Fruit fly (Drosophila melanogaster) whole organism, embryonic: ENCODE measurements around the gene CG44837.

ENCODE experiments used
- Abd-B ChIP-seq: fragments of 200-800 bp; sonication (Bioruptor generic); optimal IDR thresholded peaks from 2 replicates; lab custom pipeline; 2018; ENCODE audit warnings: missing biosample characterization, mild to moderate bottlenecking, missing genetic modification characterization, moderate library complexity
- Bgb ChIP-seq: fragments of 200-800 bp; sonication (Bioruptor generic); IDR thresholded peaks from 2 replicates; pipeline ENCODE4 v1.3.6; 2022; ENCODE audit warnings: missing biosample characterization, missing genetic modification characterization; ENCODE audit not compliant: partially characterized antibody
- CG10321 ChIP-seq: fragments of 200-800 bp; sonication (Bioruptor generic); IDR thresholded peaks from 2 replicates; pipeline ENCODE4 v1.3.6; 2022; ENCODE audit warnings: missing biosample characterization, missing genetic modification characterization
- CG10543 ChIP-seq: fragments of 200-800 bp; sonication (Bioruptor generic); optimal IDR thresholded peaks from 3 replicates; lab custom pipeline; 2017; ENCODE audit warnings: missing biosample characterization, mild to moderate bottlenecking, missing genetic modification characterization, moderate library complexity
- CG11247 ChIP-seq: fragments of 200-800 bp; sonication (Bioruptor generic); IDR thresholded peaks from 2 replicates; pipeline ENCODE4 v1.3.6; 2022; ENCODE audit warnings: missing biosample characterization, missing genetic modification characterization
- CG12236 ChIP-seq: fragments of 200-800 bp; sonication (Bioruptor generic); optimal IDR thresholded peaks from 2 replicates; lab custom pipeline; 2016; ENCODE audit warnings: missing biosample characterization, missing genetic modification characterization
- CG12391 ChIP-seq: fragments of 200-800 bp; sonication (Bioruptor generic); optimal IDR thresholded peaks from 3 replicates; lab custom pipeline; 2018; ENCODE audit warnings: missing biosample characterization, mild to moderate bottlenecking, missing genetic modification characterization, moderate library complexity
- CG12744 ChIP-seq: fragments of 200-800 bp; sonication (Bioruptor generic); optimal IDR thresholded peaks from 2 replicates; lab custom pipeline; 2016; ENCODE audit warnings: missing biosample characterization, missing genetic modification characterization
- CG15011 ChIP-seq: fragments of 200-800 bp; sonication (Bioruptor generic); optimal IDR thresholded peaks from 3 replicates; lab custom pipeline; 2018; ENCODE audit warnings: missing biosample characterization, mild to moderate bottlenecking, missing genetic modification characterization
- CG15269 ChIP-seq: fragments of 200-800 bp; sonication (Bioruptor generic); optimal IDR thresholded peaks from 2 replicates; lab custom pipeline; 2018; ENCODE audit warnings: missing biosample characterization, mild to moderate bottlenecking, missing genetic modification characterization, moderate library complexity
- CG15479 ChIP-seq: fragments of 200-800 bp; sonication (Bioruptor generic); optimal IDR thresholded peaks from 3 replicates; lab custom pipeline; 2019; ENCODE audit warnings: missing biosample characterization, mild to moderate bottlenecking, missing genetic modification characterization, moderate library complexity
- CG15514 ChIP-seq: fragments of 200-800 bp; sonication (Bioruptor generic); optimal IDR thresholded peaks from 3 replicates; lab custom pipeline; 2017; ENCODE audit warnings: missing biosample characterization, missing genetic modification characterization, mild to moderate bottlenecking, moderate library complexity, missing genetic modification reagents
- CG1602 ChIP-seq: fragments of 200-800 bp; sonication (Bioruptor generic); optimal IDR thresholded peaks from 3 replicates; lab custom pipeline; 2016; ENCODE audit warnings: missing biosample characterization, missing genetic modification characterization
- CG1603 ChIP-seq: fragments of 200-800 bp; sonication (Bioruptor generic); optimal IDR thresholded peaks from 2 replicates; lab custom pipeline; 2019; ENCODE audit warnings: missing biosample characterization, mild to moderate bottlenecking, missing genetic modification characterization, moderate library complexity
- CG16863 ChIP-seq: fragments of 200-800 bp; sonication (Bioruptor generic); optimal IDR thresholded peaks from 3 replicates; lab custom pipeline; 2016; ENCODE audit warnings: missing biosample characterization, missing genetic modification characterization
- CG2120 ChIP-seq: fragments of 200-800 bp; sonication (Bioruptor generic); optimal IDR thresholded peaks from 3 replicates; lab custom pipeline; 2016; ENCODE audit warnings: missing biosample characterization, missing genetic modification characterization
- CG34224 ChIP-seq: fragments of 200-800 bp; sonication (Bioruptor generic); IDR thresholded peaks from 3 replicates; pipeline ENCODE4 v1.3.6; 2022; ENCODE audit warnings: missing biosample characterization, missing genetic modification characterization; ENCODE audit not compliant: partially characterized antibody
- CG34422 ChIP-seq: fragments of 200-800 bp; sonication (Bioruptor generic); IDR thresholded peaks from 3 replicates; pipeline ENCODE4 v1.3.6; 2022; ENCODE audit warnings: missing biosample characterization, missing genetic modification characterization
- CG3847 ChIP-seq: fragments of 200-800 bp; sonication (Bioruptor generic); IDR thresholded peaks from 2 replicates; pipeline ENCODE4 v1.3.6; 2022; ENCODE audit warnings: missing biosample characterization, missing genetic modification characterization
- CG3995 ChIP-seq: fragments of 200-800 bp; sonication (Bioruptor generic); optimal IDR thresholded peaks from 3 replicates; lab custom pipeline; 2016; ENCODE audit warnings: missing biosample characterization, missing genetic modification characterization
- CG8089 ChIP-seq: fragments of 200-800 bp; sonication (Bioruptor generic); optimal IDR thresholded peaks from 3 replicates; lab custom pipeline; 2016; ENCODE audit warnings: missing biosample characterization, missing genetic modification characterization
- CG8478 ChIP-seq: fragments of >200 bp; optimal IDR thresholded peaks from 2 replicates; lab custom pipeline; 2018
- CG8924 ChIP-seq: fragments of 200-800 bp; optimal IDR thresholded peaks from 3 replicates; lab custom pipeline; 2019; ENCODE audit warnings: missing biosample characterization, mild to moderate bottlenecking, missing genetic modification characterization, moderate library complexity
- CG9215 ChIP-seq: fragments of 200-800 bp; sonication (Bioruptor generic); IDR thresholded peaks from 2 replicates; pipeline ENCODE4 v1.3.6; 2022; ENCODE audit warnings: missing biosample characterization, missing genetic modification characterization
- CG9609 ChIP-seq: fragments of 200-800 bp; sonication (Bioruptor generic); optimal IDR thresholded peaks from 3 replicates; lab custom pipeline; 2016; ENCODE audit warnings: missing biosample characterization, missing genetic modification characterization
- CG9817 ChIP-seq: fragments of 200-800 bp; sonication (Bioruptor generic); optimal IDR thresholded peaks from 2 replicates; lab custom pipeline; 2018; ENCODE audit warnings: missing biosample characterization, mild to moderate bottlenecking, missing genetic modification characterization, moderate library complexity
- CG9876 ChIP-seq: fragments of 200-800 bp; sonication (Bioruptor generic); optimal IDR thresholded peaks from 2 replicates; lab custom pipeline; 2016; ENCODE audit warnings: missing biosample characterization, missing genetic modification characterization
- CTCF ChIP-seq: fragments of 200-800 bp; sonication (Bioruptor generic); optimal IDR thresholded peaks from 2 replicates; lab custom pipeline; 2017; ENCODE audit warnings: missing biosample characterization, mild to moderate bottlenecking, missing genetic modification characterization, moderate library complexity
- CrebB ChIP-seq: fragments of 200-800 bp; sonication (Bioruptor generic); optimal IDR thresholded peaks from 3 replicates; lab custom pipeline; 2018; ENCODE audit warnings: missing biosample characterization, mild to moderate bottlenecking, missing genetic modification characterization
- Fer2 ChIP-seq: fragments of 200-800 bp; sonication (Bioruptor generic); optimal IDR thresholded peaks from 2 replicates; lab custom pipeline; 2018; ENCODE audit warnings: missing biosample characterization, mild to moderate bottlenecking, missing genetic modification characterization, moderate library complexity
- Hmx ChIP-seq: fragments of 200-800 bp; sonication (Bioruptor generic); optimal IDR thresholded peaks from 2 replicates; lab custom pipeline; 2016; ENCODE audit warnings: missing biosample characterization, missing genetic modification characterization
- MTF-1 ChIP-seq: fragments of 200-800 bp; sonication (Bioruptor generic); optimal IDR thresholded peaks from 2 replicates; lab custom pipeline; 2018; ENCODE audit warnings: missing biosample characterization, mild to moderate bottlenecking, missing genetic modification characterization, borderline replicate concordance
- Meics ChIP-seq: fragments of 200-800 bp; sonication (Bioruptor generic); optimal IDR thresholded peaks from 2 replicates; lab custom pipeline; 2017; ENCODE audit warnings: missing biosample characterization, mild to moderate bottlenecking, missing genetic modification characterization
- NfI ChIP-seq: fragments of 200-800 bp; sonication (Bioruptor generic); optimal IDR thresholded peaks from 3 replicates; lab custom pipeline; 2018; ENCODE audit warnings: missing biosample characterization, mild to moderate bottlenecking, missing genetic modification characterization, moderate library complexity
- Ptx1 ChIP-seq: fragments of 200-800 bp; sonication (Bioruptor generic); IDR thresholded peaks from 2 replicates; pipeline ENCODE4 v1.3.6; 2022; ENCODE audit warnings: missing biosample characterization, missing genetic modification characterization
- Trl ChIP-seq, 3 experiments: fragments of >200 bp in 2 of 3; fragments of 200-800 bp in 1 of 3; sonication (Bioruptor generic) in 1 of 3; optimal IDR thresholded peaks; 2 replicates in 1 of 3; 3 replicates in 2 of 3; lab custom pipeline; 2016 to 2017; ENCODE audit warnings: missing biosample characterization in 1 of 3, missing genetic modification characterization in 1 of 3
- Usf ChIP-seq: fragments of 200-800 bp; sonication (Bioruptor generic); optimal IDR thresholded peaks from 2 replicates; lab custom pipeline; 2017; ENCODE audit warnings: missing genotype, missing biosample characterization, missing genetic modification characterization
- Xbp1 ChIP-seq: fragments of 200-800 bp; sonication (Bioruptor generic); optimal IDR thresholded peaks from 3 replicates; lab custom pipeline; 2016; ENCODE audit warnings: missing biosample characterization, mild to moderate bottlenecking, missing genetic modification characterization
- abd-A ChIP-seq: fragments of 200-800 bp; sonication (Bioruptor generic); optimal IDR thresholded peaks from 3 replicates; lab custom pipeline; 2019; ENCODE audit warnings: missing biosample characterization, mild to moderate bottlenecking, missing genetic modification characterization, moderate library complexity
- amos ChIP-seq: fragments of 200-800 bp; sonication (Bioruptor generic); IDR thresholded peaks from 2 replicates; pipeline ENCODE4 v1.3.6; 2022; ENCODE audit warnings: missing biosample characterization, missing genetic modification characterization; ENCODE audit not compliant: partially characterized antibody
- bab2 ChIP-seq: fragments of 200-800 bp; sonication (Bioruptor generic); optimal IDR thresholded peaks from 2 replicates; lab custom pipeline; 2016; ENCODE audit warnings: missing biosample characterization, missing genetic modification characterization
- bigmax ChIP-seq: fragments of 200-800 bp; sonication (Bioruptor generic); optimal IDR thresholded peaks from 2 replicates; lab custom pipeline; 2018; ENCODE audit warnings: missing biosample characterization, mild to moderate bottlenecking, missing genetic modification characterization
- cato ChIP-seq: fragments of 200-800 bp; sonication (Bioruptor generic); optimal IDR thresholded peaks from 2 replicates; lab custom pipeline; 2016; ENCODE audit warnings: missing biosample characterization, missing genetic modification characterization, borderline replicate concordance
- grn ChIP-seq: fragments of 200-800 bp; sonication (Bioruptor generic); optimal IDR thresholded peaks from 3 replicates; lab custom pipeline; 2017; ENCODE audit warnings: missing biosample characterization, missing genetic modification characterization
- kah ChIP-seq: fragments of 200-800 bp; sonication (Bioruptor generic); optimal IDR thresholded peaks from 2 replicates; lab custom pipeline; 2018; ENCODE audit warnings: missing biosample characterization, mild to moderate bottlenecking, missing genetic modification characterization
- nau ChIP-seq: fragments of 200-800 bp; sonication (Bioruptor generic); optimal IDR thresholded peaks from 3 replicates; lab custom pipeline; 2017; ENCODE audit warnings: missing biosample characterization, mild to moderate bottlenecking, missing genetic modification characterization, missing genetic modification reagents
- pum ChIP-seq: fragments of 200-800 bp; sonication (Bioruptor generic); optimal IDR thresholded peaks from 2 replicates; lab custom pipeline; 2016; ENCODE audit warnings: missing biosample characterization, missing genetic modification characterization
- stwl ChIP-seq: fragments of 200-800 bp; sonication (Bioruptor generic); optimal IDR thresholded peaks from 3 replicates; lab custom pipeline; 2018; ENCODE audit warnings: missing biosample characterization, mild to moderate bottlenecking, missing genetic modification characterization, moderate library complexity
- tx ChIP-seq: fragments of 200-800 bp; sonication (Bioruptor generic); optimal IDR thresholded peaks from 2 replicates; lab custom pipeline; 2016; ENCODE audit warnings: missing biosample characterization, missing genetic modification characterization
- zen2 ChIP-seq: fragments of 200-800 bp; sonication (Bioruptor generic); IDR thresholded peaks from 3 replicates; pipeline ENCODE4 v1.3.6; 2022; ENCODE audit warnings: missing biosample characterization, missing genetic modification characterization; ENCODE audit not compliant: partially characterized antibody
- zf30C ChIP-seq: fragments of 200-800 bp; sonication (Bioruptor generic); optimal IDR thresholded peaks from 3 replicates; lab custom pipeline; 2018; ENCODE audit warnings: missing biosample characterization, mild to moderate bottlenecking, missing genetic modification characterization

Gene CG44837

dm6 chr3L:11833296-11833717, 105.4 kb downstream of the CG44837 start, which contains the start of gene CycA (continued):
- TF ChIP-seq kah (GFP tag; lab: Kevin White, UChicago) (no peak), CG10321 (GFP tag; lab: Robert Waterston, UW) (no peak), CG12744 (GFP tag; lab: Kevin White, UChicago) (no peak), bigmax (GFP tag; lab: Kevin White, UChicago) (no peak), Ptx1 (GFP tag; lab: Robert Waterston, UW) (no peak), CG8478 (lab: Kevin White, UChicago) (no peak), Xbp1 (GFP tag; lab: Kevin White, UChicago) (peak; percentile 15), CG3847 (GFP tag; lab: Robert Waterston, UW) (peak; percentile 72), amos (peak; percentile 94), NfI (GFP tag; lab: Kevin White, UChicago) (no peak), CG2120 (GFP tag; lab: Kevin White, UChicago) (peak; percentile 13), MTF-1 (no peak), CG3995 (peak; percentile 12), CTCF (GFP tag; lab: Kevin White, UChicago) (peak; percentile 3), Hmx (GFP tag; lab: Kevin White, UChicago) (no peak), CG9215 (GFP tag; lab: Robert Waterston, UW) (peak; percentile 99), Usf (GFP tag; lab: Kevin White, UChicago) (no peak), CG10543 (GFP tag; lab: Kevin White, UChicago) (no peak), Fer2 (tag; lab: Kevin White, UChicago) (no peak), CG9609 (no peak), zen2 (GFP tag; lab: Robert Waterston, UW) (peak; percentile 68; the same call in 1 of the 3 replicates), Meics (no peak), CG34224 (GFP tag; lab: Robert Waterston, UW) (peak; percentile 79), CG1602 (no peak), grn (no peak), stwl (tag; lab: Kevin White, UChicago) (peak; percentile 82), CG12236 (GFP tag; lab: Kevin White, UChicago) (no peak), nau (no peak), CG15269 (no peak), CG11247 (GFP tag; lab: Robert Waterston, UW) (no peak), bab2 (no peak), pum (GFP tag; lab: Kevin White, UChicago) (no peak), CG9817 (no peak), CG1603 (peak; percentile 59), tx (GFP tag; lab: Kevin White, UChicago) (no peak), CG8089 (GFP tag; lab: Kevin White, UChicago) (no peak), cato (GFP tag; lab: Kevin White, UChicago) (no peak), CG8924 (peak; percentile 66), CG15479 (GFP tag; lab: Kevin White, UChicago) (no peak), Abd-B (GFP tag; lab: Kevin White, UChicago) (peak; percentile 41), CG15514 (peak; percentile 66), Trl (optimal IDR thresholded peaks at IDR 0.05; lab: Kevin White, UChicago) (no peak), Trl (GFP tag; optimal IDR thresholded peaks at IDR 0.05; lab: Kevin White, UChicago) (peak; percentile 7), CrebB (tag; lab: Kevin White, UChicago) (no peak), CG12391 (tag; lab: Kevin White, UChicago) (peak; percentile 25), CG15011 (GFP tag; lab: Kevin White, UChicago) (no peak), CG34422 (no peak), abd-A (tag; lab: Kevin White, UChicago) (no peak), CG9876 (GFP tag; lab: Kevin White, UChicago) (no peak), Bgb (GFP tag; lab: Robert Waterston, UW) (peak; percentile 92), zf30C (no peak), CG16863 (GFP tag; lab: Kevin White, UChicago) (no peak)
